Worm (Caenorhabditis elegans) whole organism, young adult: Measurements from ENCODE around the gene T28D6.5.

ENCODE experiments used
- F52B5.7 ChIP-seq: sonication (generic microtip); optimal IDR thresholded peaks from 2 replicates; lab custom pipeline; 2016; ENCODE audit warnings: mild to moderate bottlenecking, missing genetic modification characterization, missing compliant biosample characterization
- F55B11.4 ChIP-seq: sonication (generic microtip); optimal IDR thresholded peaks from 2 replicates; lab custom pipeline; 2016; ENCODE audit warnings: missing compliant biosample characterization, missing genetic modification characterization, borderline replicate concordance; ENCODE audit not compliant: insufficient read depth
- T07F8.4 ChIP-seq: sonication (generic microtip); optimal IDR thresholded peaks from 2 replicates; lab custom pipeline; 2016; ENCODE audit warnings: mild to moderate bottlenecking, missing genetic modification characterization, moderate library complexity, missing compliant biosample characterization
- aptf-2 ChIP-seq: fragments of 200-800 bp; sonication (Bioruptor generic); conservative IDR thresholded peaks from 2 replicates; pipeline ENCODE4 v1.3.6; 2022; ENCODE audit warnings: missing genetic modification reagents, missing genetic modification characterization, missing compliant biosample characterization
- chd-7 ChIP-seq: sonication (generic microtip); optimal IDR thresholded peaks from 2 replicates; lab custom pipeline; 2016; ENCODE audit warnings: mild to moderate bottlenecking, missing genetic modification characterization, moderate library complexity, missing compliant biosample characterization
- ekl-4 ChIP-seq: fragments of 200-800 bp; sonication (Bioruptor generic); IDR thresholded peaks from 2 replicates; pipeline ENCODE4 v1.3.6; 2022; ENCODE audit warnings: missing genetic modification reagents, missing genetic modification characterization, missing compliant biosample characterization
- nhr-90 ChIP-seq: sonication (generic microtip); optimal IDR thresholded peaks from 2 replicates; lab custom pipeline; 2016; ENCODE audit warnings: missing genotype, mild to moderate bottlenecking, missing genetic modification characterization, missing compliant biosample characterization
- pbrm-1 ChIP-seq: fragments of 200-800 bp; sonication (Bioruptor generic); IDR thresholded peaks from 2 replicates; pipeline ENCODE4 v1.3.6; 2022; ENCODE audit warnings: missing genetic modification reagents, missing genetic modification characterization, missing compliant biosample characterization
- snpc-1.3 ChIP-seq: sonication (generic microtip); optimal IDR thresholded peaks from 2 replicates; lab custom pipeline; 2017; ENCODE audit warnings: missing genetic modification characterization, mild to moderate bottlenecking, missing compliant biosample characterization, antibody characterized with exemption, moderate library complexity, missing genotype, missing genetic modification reagents; ENCODE audit not compliant: insufficient read depth
- snpc-4 ChIP-seq, 5 experiments: fragments of 150-350 bp in 1 of 5; sonication (generic microtip) in 4 of 5; optimal IDR thresholded peaks; 2 replicates each; lab custom pipeline; 2014 to 2018; ENCODE audit warnings: missing genetic modification characterization in 5 of 5, missing biosample characterization in 3 of 5, antibody characterized with exemption in 2 of 5, mild to moderate bottlenecking in 2 of 5, missing compliant biosample characterization in 2 of 5, missing genotype in 2 of 5, moderate library complexity in 2 of 5, missing genetic modification reagents in 1 of 5
- unc-62 ChIP-seq: fragments of 150-350 bp; optimal IDR thresholded peaks from 2 replicates; lab custom pipeline; 2014; ENCODE audit warnings: missing biosample characterization, missing genetic modification reagents, missing genetic modification characterization

DNA sequence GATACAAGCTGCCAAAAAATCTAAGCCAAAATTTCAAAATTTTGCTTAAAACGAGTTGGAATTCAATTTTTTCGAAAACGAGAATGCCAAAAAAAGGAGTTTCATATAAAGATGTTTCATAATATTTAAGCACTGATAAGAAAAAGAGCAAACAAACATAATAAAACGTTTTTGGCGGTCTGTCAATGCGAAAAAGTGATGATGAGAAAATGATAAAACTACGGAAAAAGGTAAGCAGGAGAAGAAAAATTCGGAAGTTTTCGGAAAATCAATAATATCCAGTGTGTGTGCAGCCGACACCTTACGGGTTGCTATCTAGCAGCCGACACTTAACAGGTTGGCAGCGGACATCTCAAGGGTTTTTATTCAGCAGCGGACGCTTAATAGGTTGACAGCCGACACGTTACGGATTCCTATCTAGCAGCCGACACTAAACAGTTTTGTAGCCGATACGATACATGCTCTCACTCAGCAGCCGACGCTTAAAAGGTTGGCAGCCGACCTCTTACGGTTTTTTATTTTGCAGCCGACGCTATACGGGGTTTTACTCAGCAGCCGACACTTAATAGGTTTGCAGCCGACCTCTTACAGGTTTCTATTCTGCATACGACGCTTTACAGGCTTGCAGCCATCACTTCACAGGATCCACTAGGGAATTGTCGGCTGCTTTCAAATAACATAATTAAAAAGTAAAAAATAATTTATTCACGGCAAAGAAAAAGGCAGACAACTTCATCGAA lies 38.9 kb downstream of the T28D6.5 start:
- no peak for TF ChIP-seq nhr-90
- no peak for TF ChIP-seq snpc-1.3 (tag; lab: Kevin White, UChicago)
- TF ChIP-seq F55B11.4 (tag; lab: Kevin White, UChicago), result no peak
- TF ChIP-seq snpc-4 (GFP tag; optimal IDR thresholded peaks at IDR 0.05; lab: Kevin White, UChicago), result no peak
- TF ChIP-seq snpc-4 (tag; optimal IDR thresholded peaks at IDR 0.05; lab: Kevin White, UChicago), result peak; percentile 89 to 95 (median 92)
- TF ChIP-seq unc-62 (GFP tag; lab: Kevin White, UChicago), result no peak
- TF ChIP-seq aptf-2 (GFP tag; lab: Robert Waterston, UW), result no peak
- TF ChIP-seq pbrm-1 (GFP tag; lab: Robert Waterston, UW), result no peak
- TF ChIP-seq chd-7 (tag; lab: Kevin White, UChicago), result no peak
- TF ChIP-seq F52B5.7 (tag; lab: Kevin White, UChicago), result no peak
- no peak for TF ChIP-seq T07F8.4 (tag; lab: Kevin White, UChicago)
- no peak for TF ChIP-seq ekl-4
